Worm (Caenorhabditis elegans) whole organism, mixed stage, embryonic: ENCODE results near the gene R08C7.11.

Experiments
- M03D4.4 ChIP-seq: sonication (generic microtip); optimal IDR thresholded peaks from 2 replicates; lab custom pipeline; 2017; ENCODE audit warnings: mild to moderate bottlenecking, missing genetic modification characterization, missing compliant biosample characterization
- bed-3 ChIP-seq: fragments of 200-800 bp; sonication (Bioruptor generic); optimal IDR thresholded peaks from 3 replicates; lab custom pipeline; 2018; ENCODE audit warnings: mild to moderate bottlenecking, missing genetic modification characterization, moderate library complexity, missing compliant biosample characterization
- blmp-1 ChIP-seq: fragments of 150-350 bp; optimal IDR thresholded peaks from 2 replicates; lab custom pipeline; 2014; ENCODE audit warnings: missing biosample characterization, missing genetic modification characterization
- ceh-43 ChIP-seq: fragments of 200-800 bp; sonication (Bioruptor generic); optimal IDR thresholded peaks from 2 replicates; lab custom pipeline; 2018; ENCODE audit warnings: mild to moderate bottlenecking, missing genetic modification characterization, moderate library complexity, missing compliant biosample characterization
- ceh-83 ChIP-seq: fragments of 200-800 bp; sonication (Bioruptor generic); optimal IDR thresholded peaks from 2 replicates; lab custom pipeline; 2018; ENCODE audit warnings: mild to moderate bottlenecking, missing genetic modification characterization, missing compliant biosample characterization
- ces-1 ChIP-seq: fragments of 150-350 bp; optimal IDR thresholded peaks from 2 replicates; lab custom pipeline; 2014; ENCODE audit warnings: missing biosample characterization, missing genetic modification reagents, missing genetic modification characterization
- cnd-1 ChIP-seq: fragments of 200-800 bp; sonication (Bioruptor generic); optimal IDR thresholded peaks from 2 replicates; lab custom pipeline; 2018; ENCODE audit warnings: mild to moderate bottlenecking, missing genetic modification characterization, missing compliant biosample characterization
- drap-1 ChIP-seq: fragments of 200-800 bp; sonication (Bioruptor generic); optimal IDR thresholded peaks from 3 replicates; lab custom pipeline; 2018; ENCODE audit warnings: mild to moderate bottlenecking, missing genetic modification characterization, missing compliant biosample characterization
- elt-1 ChIP-seq: sonication (generic microtip); optimal IDR thresholded peaks from 2 replicates; lab custom pipeline; 2017; ENCODE audit warnings: missing genetic modification characterization, mild to moderate bottlenecking, missing compliant biosample characterization, antibody characterized with exemption, moderate library complexity, borderline replicate concordance; ENCODE audit not compliant: insufficient read depth
- elt-3 ChIP-seq: fragments of 150-350 bp; optimal IDR thresholded peaks from 2 replicates; lab custom pipeline; 2014; ENCODE audit warnings: missing biosample characterization, missing genetic modification characterization
- flh-1 ChIP-seq: fragments of 200-800 bp; sonication (Bioruptor generic); optimal IDR thresholded peaks from 2 replicates; lab custom pipeline; 2018; ENCODE audit warnings: mild to moderate bottlenecking, missing genetic modification characterization, moderate library complexity, missing compliant biosample characterization
- ham-2 ChIP-seq: fragments of 200-800 bp; sonication (Bioruptor generic); optimal IDR thresholded peaks from 2 replicates; lab custom pipeline; 2018; ENCODE audit warnings: mild to moderate bottlenecking, missing genetic modification characterization, missing compliant biosample characterization
- lin-13 ChIP-seq: fragments of 150-350 bp; optimal IDR thresholded peaks from 2 replicates; lab custom pipeline; 2014; ENCODE audit warnings: missing biosample characterization, missing genetic modification characterization
- lin-32 ChIP-seq: fragments of 200-800 bp; sonication (Bioruptor generic); optimal IDR thresholded peaks from 2 replicates; lab custom pipeline; 2018; ENCODE audit warnings: mild to moderate bottlenecking, missing genetic modification characterization, missing compliant biosample characterization
- lsy-2 ChIP-seq: fragments of 150-350 bp; optimal IDR thresholded peaks from 2 replicates; lab custom pipeline; 2014; ENCODE audit warnings: missing biosample characterization, missing genetic modification characterization
- mep-1 ChIP-seq: fragments of 150-350 bp; optimal IDR thresholded peaks from 2 replicates; lab custom pipeline; 2017; ENCODE audit warnings: missing biosample characterization, missing genetic modification reagents, missing genetic modification characterization, inconsistent platforms
- mls-2 ChIP-seq: sonication (generic microtip); optimal IDR thresholded peaks from 2 replicates; lab custom pipeline; 2016; ENCODE audit warnings: mild to moderate bottlenecking, missing genetic modification characterization, moderate library complexity, missing compliant biosample characterization
- nhr-12 ChIP-seq: fragments of 150-350 bp; optimal IDR thresholded peaks from 2 replicates; lab custom pipeline; 2014; ENCODE audit warnings: missing biosample characterization, missing genetic modification characterization
- nhr-2 ChIP-seq: fragments of 150-350 bp; optimal IDR thresholded peaks from 2 replicates; lab custom pipeline; 2014; ENCODE audit warnings: missing biosample characterization, missing genetic modification characterization
- nhr-237 ChIP-seq: fragments of 150-350 bp; optimal IDR thresholded peaks from 2 replicates; lab custom pipeline; 2014; ENCODE audit warnings: missing biosample characterization, missing genetic modification characterization
- nhr-28 ChIP-seq: fragments of 150-350 bp; optimal IDR thresholded peaks from 2 replicates; lab custom pipeline; 2014; ENCODE audit warnings: missing biosample characterization, missing genetic modification characterization
- nhr-76 ChIP-seq: sonication (generic microtip); optimal IDR thresholded peaks from 2 replicates; lab custom pipeline; 2017; ENCODE audit warnings: missing biosample characterization, missing genetic modification characterization
- sem-2 ChIP-seq: fragments of 200-800 bp; sonication (Bioruptor generic); optimal IDR thresholded peaks from 2 replicates; lab custom pipeline; 2018; ENCODE audit warnings: mild to moderate bottlenecking, missing genetic modification characterization, missing compliant biosample characterization
- sptf-1 ChIP-seq: sonication (generic microtip); optimal IDR thresholded peaks from 2 replicates; lab custom pipeline; 2017; ENCODE audit warnings: mild to moderate bottlenecking, missing genetic modification characterization, moderate library complexity, missing compliant biosample characterization
- tbx-8 ChIP-seq: fragments of 200-800 bp; sonication (Bioruptor generic); optimal IDR thresholded peaks from 2 replicates; lab custom pipeline; 2018; ENCODE audit warnings: mild to moderate bottlenecking, missing genetic modification characterization, moderate library complexity, missing compliant biosample characterization
- unc-120 ChIP-seq: sonication (generic microtip); optimal IDR thresholded peaks from 2 replicates; lab custom pipeline; 2017; ENCODE audit warnings: missing genetic modification characterization, missing compliant biosample characterization; ENCODE audit not compliant: poor library complexity, severe bottlenecking
- unc-62 ChIP-seq: fragments of 150-350 bp; optimal IDR thresholded peaks from 2 replicates; lab custom pipeline; 2014; ENCODE audit warnings: missing biosample characterization, missing genetic modification reagents, missing genetic modification characterization
- zip-8 ChIP-seq: fragments of 150-350 bp; optimal IDR thresholded peaks from 2 replicates; lab custom pipeline; 2014; ENCODE audit warnings: missing biosample characterization, missing genetic modification characterization
- ztf-11 ChIP-seq: fragments of 150-350 bp; optimal IDR thresholded peaks from 2 replicates; lab custom pipeline; 2014; ENCODE audit warnings: missing biosample characterization, missing genetic modification characterization

R08C7.11 gene

DNA sequence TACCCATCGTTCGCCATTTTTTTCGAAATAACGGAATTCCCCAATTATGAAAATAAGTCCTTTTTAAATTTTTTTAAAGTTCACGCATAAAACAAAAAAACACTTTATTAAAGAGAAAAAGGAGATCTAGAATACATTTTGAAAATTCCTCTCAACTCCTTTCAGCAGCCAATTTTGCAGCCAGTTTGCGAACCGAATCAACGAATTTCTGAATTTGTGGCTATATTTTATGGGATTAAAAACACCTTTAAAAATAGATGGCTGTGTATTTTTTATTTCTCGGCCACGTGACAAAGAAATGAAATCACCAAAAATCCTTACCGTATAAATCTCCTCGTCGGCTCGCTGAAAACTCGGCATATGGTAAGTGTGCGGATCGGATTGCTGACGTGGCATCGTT is 25.3 kb upstream of the R08C7.11 start, which contains the start of gene M01H9.10:
M01H9.10 (minus strand) TSS at position 101 of the 400 bp plus-strand sequence.
- TF ChIP-seq ceh-83 (GFP tag; lab: Kevin White, UChicago), result no peak
- no peak for TF ChIP-seq nhr-12 (tag; lab: Kevin White, UChicago)
- TF ChIP-seq sem-2, result no peak
- TF ChIP-seq unc-120 (tag; lab: Kevin White, UChicago), result no peak
- no peak for TF ChIP-seq ham-2 (GFP tag; lab: Kevin White, UChicago)
- TF ChIP-seq nhr-2 (tag; lab: Kevin White, UChicago), result no peak

DNA sequence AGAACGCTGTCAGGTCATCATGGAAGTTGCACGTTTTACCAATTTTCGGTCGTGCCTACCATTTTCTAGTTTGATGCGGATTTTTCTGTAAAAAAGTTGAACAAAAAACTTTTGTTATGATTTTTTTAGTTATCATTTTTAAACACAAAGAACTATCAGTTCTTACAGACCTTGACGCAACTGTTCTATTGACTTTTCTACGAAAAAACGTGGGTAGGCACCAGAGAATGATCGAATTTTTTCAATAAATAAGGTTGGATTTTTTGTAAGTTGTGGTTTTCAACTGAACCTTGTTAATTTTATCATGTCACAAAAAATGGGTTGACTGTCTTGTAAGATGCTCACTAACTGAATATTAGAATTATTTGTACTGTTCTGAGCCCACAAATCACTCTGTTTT is 23.9 kb upstream of the R08C7.11 start:
- TF ChIP-seq elt-1 (tag; lab: Kevin White, UChicago) (no peak), bed-3 (GFP tag; lab: Kevin White, UChicago) (no peak), nhr-237 (tag; lab: Kevin White, UChicago) (no peak), blmp-1 (tag; lab: Kevin White, UChicago) (no peak), ztf-11 (tag; lab: Kevin White, UChicago) (no peak), unc-120 (tag; lab: Kevin White, UChicago) (no peak), ceh-43 (GFP tag; lab: Kevin White, UChicago) (no peak), lin-13 (tag; lab: Kevin White, UChicago) (no peak), ham-2 (GFP tag; lab: Kevin White, UChicago) (no peak), elt-3 (no peak), tbx-8 (GFP tag; lab: Kevin White, UChicago) (no peak), drap-1 (no peak), unc-62 (GFP tag; lab: Kevin White, UChicago) (no peak), nhr-76 (tag; lab: Kevin White, UChicago) (no peak), ces-1 (no peak), zip-8 (tag; lab: Kevin White, UChicago) (no peak)

DNA sequence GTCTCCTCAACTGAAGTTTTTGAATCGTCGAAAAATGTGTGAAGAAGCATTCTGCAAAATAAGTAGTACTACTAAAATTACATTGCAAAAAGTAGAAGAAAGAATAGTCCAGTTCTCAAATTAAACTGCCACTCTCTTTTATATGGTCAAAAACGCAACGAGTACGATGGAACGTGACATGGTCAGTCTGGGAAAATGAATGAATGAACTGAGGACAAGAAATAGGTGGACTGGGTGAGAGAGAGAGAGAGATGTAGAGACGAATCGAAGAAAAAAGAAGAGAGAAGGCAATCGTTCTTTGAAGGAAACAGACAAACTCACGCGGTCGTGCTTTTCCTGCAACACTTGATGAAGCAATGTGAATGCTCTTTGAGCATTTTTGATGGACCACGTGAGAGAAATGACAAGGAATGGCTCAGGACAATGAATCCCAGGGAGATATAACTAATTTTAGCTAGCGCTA is 22.3 kb upstream of the R08C7.11 start, which contains the start of gene M01H9.3:
M01H9.3 (minus strand) TSS at position 51 of the 463 bp plus-strand sequence.
- TF ChIP-seq unc-120 (tag; lab: Kevin White, UChicago) (peak; percentile 35), drap-1 (no peak), mep-1 (tag; lab: Kevin White, UChicago) (peak; percentile 19), nhr-76 (tag; lab: Kevin White, UChicago) (no peak)

DNA sequence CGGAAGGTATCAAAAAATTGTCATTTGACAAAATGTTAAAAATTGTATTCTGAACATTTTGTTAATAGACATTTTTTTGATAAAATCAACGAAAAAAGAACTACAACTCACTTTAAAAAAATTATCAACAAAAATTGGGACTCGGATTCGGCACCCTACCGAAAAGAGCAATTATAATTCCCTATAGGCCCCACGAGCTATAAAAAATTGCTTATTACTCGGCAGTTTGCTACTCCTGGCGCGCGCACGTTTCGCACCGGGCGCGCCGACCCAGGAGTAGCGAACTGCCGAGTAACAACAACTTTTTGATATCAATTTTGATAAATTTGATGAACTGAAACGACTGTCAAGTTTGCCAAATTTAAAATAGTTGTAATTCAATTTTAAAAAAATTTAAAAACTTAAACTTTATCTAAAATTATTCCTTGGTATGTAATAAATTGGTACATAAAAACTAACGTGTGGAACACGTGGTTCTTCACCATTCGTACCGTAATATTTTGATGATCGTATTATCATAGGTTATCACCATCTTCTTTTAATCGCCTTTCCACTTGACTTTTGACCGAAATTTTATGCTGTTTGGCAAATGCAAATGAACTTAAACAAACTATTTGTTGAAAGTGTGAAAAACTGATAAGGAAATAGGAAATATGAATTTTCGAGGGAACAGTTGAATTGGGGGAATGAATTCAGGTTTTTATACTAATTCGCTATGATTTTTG is 20.8 kb upstream of the R08C7.11 start:
- TF ChIP-seq elt-3 (no peak), flh-1 (GFP tag; lab: Kevin White, UChicago) (no peak)

DNA sequence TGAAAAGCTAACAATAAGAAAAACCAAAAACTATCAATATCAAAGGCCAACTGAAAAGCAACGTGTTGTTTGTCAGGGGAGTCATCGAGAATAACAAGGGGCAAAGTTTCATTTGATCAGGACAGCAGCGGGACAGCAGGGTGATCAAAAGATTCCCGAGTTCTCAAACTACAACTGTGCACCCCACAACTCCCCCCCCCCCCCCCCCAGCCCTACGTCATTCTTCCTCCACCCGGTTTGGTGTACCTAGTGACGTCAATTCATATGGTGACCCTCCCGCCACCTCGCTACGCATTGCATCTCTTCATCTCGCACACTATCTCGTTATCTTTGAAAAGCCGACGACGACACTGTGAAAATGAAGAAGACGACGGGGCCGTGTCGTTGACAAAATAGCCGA is 19.0 kb upstream of the R08C7.11 start:
- TF ChIP-seq lin-32 (GFP tag; lab: Kevin White, UChicago), result no peak
- no peak for TF ChIP-seq sptf-1 (tag; lab: Kevin White, UChicago)
- no peak for TF ChIP-seq ztf-11 (tag; lab: Kevin White, UChicago)
- no peak for TF ChIP-seq mls-2
- no peak for TF ChIP-seq lsy-2 (tag; lab: Kevin White, UChicago)
- no peak for TF ChIP-seq nhr-76 (tag; lab: Kevin White, UChicago)
- no peak for TF ChIP-seq unc-120 (tag; lab: Kevin White, UChicago)
- no peak for TF ChIP-seq tbx-8 (GFP tag; lab: Kevin White, UChicago)
- no peak for TF ChIP-seq ces-1
- TF ChIP-seq cnd-1 (tag; lab: Kevin White, UChicago), result no peak
- no peak for TF ChIP-seq nhr-28 (tag; lab: Kevin White, UChicago)
- no peak for TF ChIP-seq M03D4.4 (tag; lab: Kevin White, UChicago)
- TF ChIP-seq, all 35 proteins: peak for 0
